Worm (Caenorhabditis elegans) whole organism, late embryonic: ENCODE results near the gene txdc-12.2.

Experiments
- T23F11.4 ChIP-seq: fragments of 200-800 bp; sonication (Bioruptor generic); optimal IDR thresholded peaks from 2 replicates; lab custom pipeline; 2018; ENCODE audit warnings: mild to moderate bottlenecking, missing genetic modification characterization, missing compliant biosample characterization
- dve-1 ChIP-seq: sonication (generic microtip); optimal IDR thresholded peaks from 2 replicates; lab custom pipeline; 2017; ENCODE audit warnings: antibody characterized with exemption, mild to moderate bottlenecking, missing genetic modification characterization, missing compliant biosample characterization
- elt-4 ChIP-seq: sonication (generic microtip); optimal IDR thresholded peaks from 2 replicates; lab custom pipeline; 2016; ENCODE audit warnings: missing genetic modification characterization, missing compliant biosample characterization
- fkh-6 ChIP-seq: sonication (generic microtip); optimal IDR thresholded peaks from 2 replicates; lab custom pipeline; 2016; ENCODE audit warnings: missing genetic modification characterization, missing compliant biosample characterization
- hlh-13 ChIP-seq: fragments of 200-800 bp; sonication (Bioruptor generic); optimal IDR thresholded peaks from 2 replicates; lab custom pipeline; 2018; ENCODE audit warnings: mild to moderate bottlenecking, missing genetic modification characterization, missing compliant biosample characterization
- nfya-1 ChIP-seq: sonication (generic microtip); optimal IDR thresholded peaks from 2 replicates; lab custom pipeline; 2017; ENCODE audit warnings: missing genetic modification characterization, mild to moderate bottlenecking, missing compliant biosample characterization, antibody characterized with exemption, moderate library complexity
- pha-4 ChIP-seq: fragments of 150-350 bp; optimal IDR thresholded peaks from 2 replicates; lab custom pipeline; 2018; ENCODE audit warnings: missing biosample characterization, missing genetic modification reagents, missing genetic modification characterization

DNA sequence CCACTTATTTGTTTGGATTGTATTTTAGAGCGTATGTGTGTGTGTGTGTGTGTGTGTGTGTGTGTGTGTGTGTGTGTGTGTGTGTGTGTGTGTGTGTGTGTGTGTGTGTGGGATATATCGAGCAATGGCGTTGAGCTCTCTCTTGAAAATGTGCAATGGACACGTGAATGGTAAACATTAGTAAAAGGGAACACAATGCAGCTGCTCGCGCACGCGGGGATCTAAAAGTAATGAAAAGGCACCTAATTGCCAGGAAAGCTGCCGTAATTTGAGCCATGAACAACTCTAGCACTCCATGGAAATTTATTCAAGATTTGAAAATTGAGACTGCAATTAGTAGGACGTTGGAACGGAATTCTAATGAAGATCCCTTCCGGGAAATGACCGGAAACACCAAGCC lies 31.0 kb upstream of the txdc-12.2 start:
- TF ChIP-seq hlh-13 (no peak), dve-1 (tag; lab: Kevin White, UChicago) (no peak), nfya-1 (no peak), elt-4 (no peak), pha-4 (tag; lab: Kevin White, UChicago) (no peak), T23F11.4 (no peak), fkh-6 (tag; lab: Kevin White, UChicago) (no peak)
